Worm (Caenorhabditis elegans): ENCODE results near the gene trx-3.

trx-3 gene

ce11 chrIV:4480027-4480426 is 6.8 kb upstream of the trx-3 start, which contains the start of gene M01H9.10:
Gene M01H9.10, minus strand, starts transcription at chrIV:4480127.
- TF ChIP-seq aha-1 (tag), result no peak
- TF ChIP-seq lim-7 (GFP tag; IDR thresholded peaks at IDR 0.05), result no peak
- TF ChIP-seq unc-62 (GFP tag; optimal IDR thresholded peaks at IDR 0.05 in 1 of 2), result no peak
- no peak for TF ChIP-seq unc-62 (tag; optimal IDR thresholded peaks at IDR 0.05)
- no peak for TF ChIP-seq T20F7.1 (GFP tag; optimal IDR thresholded peaks at IDR 0.05)
- no peak for TF ChIP-seq saeg-2 (GFP tag; IDR thresholded peaks at IDR 0.05)
- no peak for TF ChIP-seq ces-1 (GFP tag; optimal IDR thresholded peaks at IDR 0.05)

DNA sequence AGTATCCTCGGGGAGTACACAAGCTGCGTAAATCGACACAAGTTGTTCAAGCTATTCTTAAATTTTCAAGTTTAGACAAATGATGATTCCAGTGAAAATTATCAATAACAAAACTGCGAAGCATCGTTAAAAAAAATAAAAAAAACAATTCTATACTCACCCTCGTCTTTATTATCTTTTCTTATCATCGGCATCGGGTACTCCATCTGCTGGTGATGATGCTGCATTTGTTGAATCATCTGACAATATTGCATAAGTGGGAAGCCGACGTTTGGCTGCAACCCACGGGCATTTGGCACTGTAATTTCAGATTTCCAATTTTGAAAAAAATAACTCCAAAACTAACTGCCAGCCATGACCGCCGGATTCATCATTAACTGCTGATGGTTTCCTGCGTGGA is 5.5 kb upstream of the trx-3 start:
- TF ChIP-seq dve-1 (tag; optimal IDR thresholded peaks at IDR 0.05; ENCODE audit: insufficient read depth) (peak; percentile 13), pqm-1 (tag; optimal IDR thresholded peaks at IDR 0.05) (peak; percentile 6), tag-97 (GFP tag; IDR thresholded peaks at IDR 0.05) (no peak), daf-16 (GFP tag; optimal IDR thresholded peaks at IDR 0.05) (no peak), daf-16 (tag; optimal IDR thresholded peaks at IDR 0.05) (peak; percentile 59), hlh-30 (tag; optimal IDR thresholded peaks at IDR 0.05; ENCODE audit: insufficient read depth) (peak; percentile 41), Y5F2A.4 (GFP tag; optimal IDR thresholded peaks at IDR 0.05) (no peak), nhr-28 (tag; optimal IDR thresholded peaks at IDR 0.05) (peak; percentile 31)

ce11 chrIV:4482531-4482930 is 4.3 kb upstream of the trx-3 start, which contains the start of gene M01H9.4:
Gene M01H9.4, minus strand, starts transcription at chrIV:4482909.
- TF ChIP-seq ceh-28 (tag; optimal IDR thresholded peaks at IDR 0.05) (no peak), rbr-2 (tag; optimal IDR thresholded peaks at IDR 0.05) (no peak), hlh-30 (tag; optimal IDR thresholded peaks at IDR 0.05; ENCODE audit: insufficient read depth) (peak; percentile 26), dmd-6 (GFP tag; IDR thresholded peaks at IDR 0.05) (peak; percentile 76), dve-1 (tag; optimal IDR thresholded peaks at IDR 0.05; ENCODE audit: insufficient read depth) (peak; percentile 89), unc-39 (tag; optimal IDR thresholded peaks at IDR 0.05) (no peak), nhr-11 (tag; optimal IDR thresholded peaks at IDR 0.05) (no peak), Y75B8A.6 (GFP tag; IDR thresholded peaks at IDR 0.05) (no peak), fkh-10 (GFP tag; optimal IDR thresholded peaks at IDR 0.05) (no peak), nhr-28 (tag; optimal IDR thresholded peaks at IDR 0.05) (peak; percentile 93), mxl-2 (GFP tag; conservative IDR thresholded peaks at IDR 0.05) (no peak), daf-16 (GFP tag; optimal IDR thresholded peaks at IDR 0.05) (no peak), daf-16 (tag; optimal IDR thresholded peaks at IDR 0.05) (peak; percentile 94), lsy-2 (tag; optimal IDR thresholded peaks at IDR 0.05) (peak in 1 of 2 experiments; percentile 28), saeg-2 (GFP tag; IDR thresholded peaks at IDR 0.05) (no peak), hlh-11 (tag; optimal IDR thresholded peaks at IDR 0.05) (peak; percentile 67), zfp-3 (GFP tag; conservative IDR thresholded peaks at IDR 0.05) (no peak), daf-12 (tag; optimal IDR thresholded peaks at IDR 0.05) (no peak), mxl-3 (GFP tag; optimal IDR thresholded peaks at IDR 0.05) (peak; percentile 4), zip-11 (GFP tag; IDR thresholded peaks at IDR 0.05) (no peak), egl-27 (tag; optimal IDR thresholded peaks at IDR 0.05) (no peak), hmg-1.1 (GFP tag; IDR thresholded peaks at IDR 0.05) (no peak), pqm-1 (tag; optimal IDR thresholded peaks at IDR 0.05) (peak; percentile 99), spr-3 (GFP tag; optimal IDR thresholded peaks at IDR 0.05) (no peak), nhr-77 (tag; optimal IDR thresholded peaks at IDR 0.05) (peak; percentile 50)

ce11 chrIV:4484555-4484954 is 2.3 kb upstream of the trx-3 start:
- TF ChIP-seq nhr-76 (tag; optimal IDR thresholded peaks at IDR 0.05) (no peak), T26A8.4 (GFP tag; IDR thresholded peaks at IDR 0.05) (no peak), dmd-6 (GFP tag; IDR thresholded peaks at IDR 0.05) (peak; percentile 68), Y5F2A.4 (GFP tag; optimal IDR thresholded peaks at IDR 0.05) (no peak), F26F4.8 (GFP tag; conservative IDR thresholded peaks at IDR 0.05) (no peak), hlh-30 (tag; optimal IDR thresholded peaks at IDR 0.05; ENCODE audit: insufficient read depth) (peak; percentile 42), pqm-1 (tag; optimal IDR thresholded peaks at IDR 0.05) (peak; percentile 70), nhr-77 (tag; optimal IDR thresholded peaks at IDR 0.05) (no peak), lsy-2 (tag; optimal IDR thresholded peaks at IDR 0.05) (no peak), ztf-7 (tag; optimal IDR thresholded peaks at IDR 0.05) (no peak), cey-2 (tag; optimal IDR thresholded peaks at IDR 0.05; ENCODE audit: borderline replicate concordance, insufficient read depth) (no peak), dve-1 (tag; optimal IDR thresholded peaks at IDR 0.05; ENCODE audit: insufficient read depth) (peak; percentile 45)
